Worm (Caenorhabditis elegans): ENCODE data around the gene clc-33.

DNA sequence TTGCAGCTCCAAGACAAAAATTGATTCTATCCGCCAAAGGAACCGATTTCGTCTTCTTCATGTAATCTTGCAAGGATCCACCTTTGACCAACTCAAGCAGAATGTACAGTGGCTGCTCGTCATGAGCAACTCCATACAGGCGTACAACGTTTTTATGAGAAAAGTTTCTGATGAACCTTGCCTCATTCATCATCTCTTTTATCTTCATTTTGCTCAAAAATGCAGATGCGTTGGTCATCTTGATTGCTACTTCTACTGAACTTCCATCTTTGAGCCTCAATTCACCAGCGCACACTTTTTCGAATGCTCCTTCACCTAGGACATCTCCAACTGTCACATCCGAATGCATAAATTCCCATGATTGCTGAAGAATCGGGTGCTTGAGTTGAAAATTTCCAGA is 43.3 kb upstream of the clc-33 start:
- no peak for TF ChIP-seq him-1 (tag; optimal IDR thresholded peaks at IDR 0.05)
- TF ChIP-seq dao-5 (tag; optimal IDR thresholded peaks at IDR 0.05), result no peak
- TF ChIP-seq W03F9.2 (tag; optimal IDR thresholded peaks at IDR 0.05), result no peak

All from whole organism, L4/young adult.